Worm (Caenorhabditis elegans) whole organism, mixed stage, embryonic: ENCODE data around the gene T26C5.4.
A peak's percentile ranks its signal among the peaks of the same experiment; 100 is the strongest.

Experiments used
- M03D4.4 ChIP-seq: sonication (generic microtip); optimal IDR thresholded peaks from 2 replicates; lab custom pipeline; 2017; ENCODE audit warnings: mild to moderate bottlenecking, missing genetic modification characterization, missing compliant biosample characterization
- elt-3 ChIP-seq: fragments of 150-350 bp; optimal IDR thresholded peaks from 2 replicates; lab custom pipeline; 2014; ENCODE audit warnings: missing biosample characterization, missing genetic modification characterization
- mep-1 ChIP-seq: fragments of 150-350 bp; optimal IDR thresholded peaks from 2 replicates; lab custom pipeline; 2017; ENCODE audit warnings: missing biosample characterization, missing genetic modification reagents, missing genetic modification characterization, inconsistent platforms
- nhr-12 ChIP-seq: fragments of 150-350 bp; optimal IDR thresholded peaks from 2 replicates; lab custom pipeline; 2014; ENCODE audit warnings: missing biosample characterization, missing genetic modification characterization
- nhr-237 ChIP-seq: fragments of 150-350 bp; optimal IDR thresholded peaks from 2 replicates; lab custom pipeline; 2014; ENCODE audit warnings: missing biosample characterization, missing genetic modification characterization
- nhr-28 ChIP-seq: fragments of 150-350 bp; optimal IDR thresholded peaks from 2 replicates; lab custom pipeline; 2014; ENCODE audit warnings: missing biosample characterization, missing genetic modification characterization
- nhr-76 ChIP-seq: sonication (generic microtip); optimal IDR thresholded peaks from 2 replicates; lab custom pipeline; 2017; ENCODE audit warnings: missing biosample characterization, missing genetic modification characterization
- tbx-8 ChIP-seq: fragments of 200-800 bp; sonication (Bioruptor generic); optimal IDR thresholded peaks from 2 replicates; lab custom pipeline; 2018; ENCODE audit warnings: mild to moderate bottlenecking, missing genetic modification characterization, moderate library complexity, missing compliant biosample characterization
- unc-62 ChIP-seq: fragments of 150-350 bp; optimal IDR thresholded peaks from 2 replicates; lab custom pipeline; 2014; ENCODE audit warnings: missing biosample characterization, missing genetic modification reagents, missing genetic modification characterization
- ztf-11 ChIP-seq: fragments of 150-350 bp; optimal IDR thresholded peaks from 2 replicates; lab custom pipeline; 2014; ENCODE audit warnings: missing biosample characterization, missing genetic modification characterization

ce11 chrII:9261931-9262562 lies 11.7 kb upstream of the T26C5.4 start, which contains the start of gene aqp-2:
- TF ChIP-seq unc-62 (GFP tag; lab: Kevin White, UChicago): peak; percentile 88
- no peak for TF ChIP-seq nhr-76 (tag; lab: Kevin White, UChicago)
- TF ChIP-seq nhr-28 (tag; lab: Kevin White, UChicago): no peak
- TF ChIP-seq nhr-12 (tag; lab: Kevin White, UChicago): no peak
- TF ChIP-seq M03D4.4 (tag; lab: Kevin White, UChicago): no peak
- no peak for TF ChIP-seq tbx-8 (GFP tag; lab: Kevin White, UChicago)
- TF ChIP-seq elt-3 (tag; lab: Kevin White, UChicago): no peak
- TF ChIP-seq ztf-11: no peak
- TF ChIP-seq mep-1 (tag; lab: Kevin White, UChicago): peak; percentile 25
- no peak for TF ChIP-seq nhr-237 (tag; lab: Kevin White, UChicago)
